Worm (Caenorhabditis elegans): ENCODE measurements around the gene Y39A3B.1.

Y39A3B.1 gene

DNA sequence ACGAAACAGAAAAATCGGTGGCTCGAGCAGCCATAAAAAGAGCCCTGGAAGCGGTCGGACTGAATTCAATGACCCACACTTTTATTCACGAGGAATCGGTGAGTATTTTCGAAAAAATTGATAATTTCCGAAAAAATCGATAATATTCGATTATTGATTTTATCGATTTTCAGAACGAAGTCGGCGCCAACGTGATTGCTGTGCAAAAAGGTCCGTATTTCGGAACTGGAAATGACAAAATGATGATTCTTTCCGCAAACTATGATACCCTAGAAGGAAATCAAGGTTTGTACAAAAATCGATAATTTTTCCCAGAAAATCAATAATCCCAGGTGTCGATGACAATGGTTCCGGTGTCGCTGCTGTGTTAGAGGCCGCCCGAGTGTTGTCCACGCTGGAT is 1.1 kb downstream of the Y39A3B.1 start:
- TF ChIP-seq alr-1 (tag; optimal IDR thresholded peaks at IDR 0.05; ENCODE audit: borderline replicate concordance): no peak
- TF ChIP-seq isw-1 (GFP tag; IDR thresholded peaks at IDR 0.05): no peak
- TF ChIP-seq dpl-1 (GFP tag; optimal IDR thresholded peaks at IDR 0.05): no peak
- no peak for TF ChIP-seq jun-1 (tag; optimal IDR thresholded peaks at IDR 0.05)

DNA sequence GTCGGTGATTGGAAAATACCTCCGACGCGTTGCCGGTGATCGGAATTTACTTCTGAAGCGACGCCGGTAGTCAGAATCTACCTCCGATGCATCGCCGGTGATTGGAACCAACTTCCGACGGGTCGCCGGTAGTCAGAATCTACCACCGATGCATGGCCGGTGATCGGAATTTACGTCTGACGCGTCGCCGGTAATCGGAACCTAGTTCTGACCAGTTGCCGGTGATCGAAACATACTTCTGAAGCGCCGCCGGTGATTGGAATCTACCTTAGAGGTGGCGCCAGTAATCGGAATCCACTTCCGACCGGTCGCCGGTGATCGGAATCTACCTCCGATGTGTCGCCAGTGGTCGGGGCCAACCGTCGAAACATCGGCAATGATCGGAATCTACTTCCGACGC is 2.5 kb downstream of the Y39A3B.1 start:
- TF ChIP-seq nhr-19 (GFP tag; conservative IDR thresholded peaks at IDR 0.05) (no peak), mab-9 (GFP tag; IDR thresholded peaks at IDR 0.05) (no peak), dpl-1 (GFP tag; optimal IDR thresholded peaks at IDR 0.05) (no peak), lir-3 (tag; optimal IDR thresholded peaks at IDR 0.05; ENCODE audit: poor library complexity) (no peak), fkh-10 (GFP tag; optimal IDR thresholded peaks at IDR 0.05) (no peak), unc-86 (tag; optimal IDR thresholded peaks at IDR 0.05) (no peak), ceh-82 (tag; optimal IDR thresholded peaks at IDR 0.05) (no peak), ztf-11 (tag; optimal IDR thresholded peaks at IDR 0.05) (no peak), efl-3 (GFP tag; optimal IDR thresholded peaks at IDR 0.05) (no peak), grh-1 (GFP tag; IDR thresholded peaks at IDR 0.05) (no peak), nhr-20 (tag; optimal IDR thresholded peaks at IDR 0.05) (no peak), hpl-2 (GFP tag; optimal IDR thresholded peaks at IDR 0.05) (no peak), unc-30 (tag; optimal IDR thresholded peaks at IDR 0.05) (no peak), ceh-88 (GFP tag; IDR thresholded peaks at IDR 0.05) (no peak), unc-130 (tag; optimal IDR thresholded peaks at IDR 0.05) (no peak), fkh-8 (tag; optimal IDR thresholded peaks at IDR 0.05) (no peak), snu-23 (GFP tag; optimal IDR thresholded peaks at IDR 0.05) (no peak), ceh-8 (GFP tag; optimal IDR thresholded peaks at IDR 0.05) (no peak)

DNA sequence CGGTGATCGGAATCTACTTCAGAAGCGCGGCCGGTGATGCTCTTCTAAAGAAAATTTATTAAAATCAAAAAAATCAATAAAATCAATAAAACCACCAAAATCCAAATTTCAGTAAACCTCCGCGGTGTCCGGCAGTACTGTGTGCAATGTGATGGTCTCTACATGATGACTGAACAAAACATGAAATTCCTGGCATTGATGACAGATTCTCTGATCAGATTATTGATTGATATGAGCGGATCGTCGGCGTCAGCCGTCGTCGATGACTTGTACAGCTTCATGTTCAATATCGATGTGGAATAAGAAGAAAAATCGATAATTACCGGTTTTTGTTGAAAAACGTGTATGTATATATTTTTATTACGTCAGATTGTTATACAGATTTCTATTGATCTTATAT is 3.1 kb downstream of the Y39A3B.1 start:
- TF ChIP-seq nhr-71 (tag; optimal IDR thresholded peaks at IDR 0.05): no peak
- TF ChIP-seq efl-1 (optimal IDR thresholded peaks at IDR 0.05): no peak
- peak in 1 of 2 experiments; percentile 72 for TF ChIP-seq efl-1 (GFP tag; optimal IDR thresholded peaks at IDR 0.05 in 1 of 2)

DNA sequence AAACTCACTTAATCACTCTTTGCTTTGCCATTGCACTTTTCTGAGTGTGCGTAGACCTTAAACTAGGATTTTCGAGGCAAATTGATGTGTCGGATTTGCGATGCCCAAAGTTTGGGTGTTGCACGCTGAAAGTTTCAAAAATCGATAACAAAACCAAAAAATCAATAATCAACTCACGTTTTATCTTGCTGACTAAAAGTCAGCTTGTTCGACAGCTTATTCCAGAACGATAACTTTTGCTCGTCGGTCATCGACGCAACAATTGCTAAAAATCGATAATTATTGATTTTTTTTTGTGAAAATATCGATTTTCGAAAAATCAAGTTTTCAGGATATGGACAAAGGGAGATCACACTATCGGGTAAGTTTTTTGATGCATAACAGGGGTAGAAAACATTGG is 6.7 kb downstream of the Y39A3B.1 start:
- TF ChIP-seq ces-1 (GFP tag; optimal IDR thresholded peaks at IDR 0.05) (no peak), fkh-4 (tag; optimal IDR thresholded peaks at IDR 0.05; ENCODE audit: borderline replicate concordance) (no peak), mdl-1 (tag; optimal IDR thresholded peaks at IDR 0.05) (no peak), nhr-237 (tag; optimal IDR thresholded peaks at IDR 0.05) (no peak)

DNA sequence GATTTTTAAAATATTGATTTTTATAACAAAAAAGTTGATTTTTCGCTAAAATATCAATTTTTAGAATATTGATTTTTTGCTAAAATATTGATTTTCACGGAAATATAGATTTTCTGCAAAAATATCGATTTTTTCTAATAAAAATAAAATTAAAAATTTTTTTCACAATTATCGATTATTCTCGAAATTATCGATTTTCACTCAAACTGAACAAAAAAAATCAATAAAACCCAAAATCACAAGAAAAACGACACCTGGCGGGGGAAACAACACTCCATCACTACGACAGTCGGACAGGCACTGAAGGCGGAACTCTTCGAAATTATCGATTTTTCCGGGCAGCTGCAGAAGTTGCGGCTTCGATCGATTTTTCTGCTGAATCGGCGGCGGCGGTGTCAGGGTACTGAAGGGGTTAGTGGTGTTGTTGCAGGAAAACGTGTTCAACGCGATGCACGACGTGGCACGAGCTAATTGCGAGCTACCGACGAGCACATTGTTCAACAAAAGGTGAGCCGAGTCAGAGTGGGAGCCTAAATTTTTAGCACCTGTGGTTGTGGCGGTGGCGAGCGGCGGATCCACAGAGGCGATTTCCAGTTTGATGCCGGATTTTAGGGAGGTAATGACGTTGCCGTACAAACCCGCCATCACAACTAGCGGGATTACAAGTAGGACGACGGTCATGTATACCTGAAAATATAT is 7.5 kb downstream of the Y39A3B.1 start:
- TF ChIP-seq lsy-2 (tag; optimal IDR thresholded peaks at IDR 0.05) (no peak), ztf-11 (tag; optimal IDR thresholded peaks at IDR 0.05) (no peak), nhr-77 (tag; optimal IDR thresholded peaks at IDR 0.05) (no peak), hlh-4 (tag; optimal IDR thresholded peaks at IDR 0.05) (no peak), snu-23 (GFP tag; optimal IDR thresholded peaks at IDR 0.05) (no peak), unc-86 (tag; optimal IDR thresholded peaks at IDR 0.05) (no peak), ceh-8 (GFP tag; optimal IDR thresholded peaks at IDR 0.05) (no peak), fkh-8 (tag; optimal IDR thresholded peaks at IDR 0.05) (no peak), sptf-1 (tag; optimal IDR thresholded peaks at IDR 0.05) (no peak), nhr-76 (tag; optimal IDR thresholded peaks at IDR 0.05) (no peak), elt-3 (tag; optimal IDR thresholded peaks at IDR 0.05) (no peak)
